Fruit fly (Drosophila melanogaster) ovary, adult (tissue): Measurements from ENCODE around the gene rho-5.
A peak's percentile ranks its signal among the peaks of the same experiment; 100 is the strongest.

Source experiments
- CG17801 ChIP-seq: fragments of 200-800 bp; optimal IDR thresholded peaks from 2 replicates; lab custom pipeline; 2019; ENCODE audit warnings: missing biosample characterization, mild to moderate bottlenecking, missing genetic modification characterization, moderate library complexity; ENCODE audit not compliant: partially characterized antibody

rho-5 gene

DNA sequence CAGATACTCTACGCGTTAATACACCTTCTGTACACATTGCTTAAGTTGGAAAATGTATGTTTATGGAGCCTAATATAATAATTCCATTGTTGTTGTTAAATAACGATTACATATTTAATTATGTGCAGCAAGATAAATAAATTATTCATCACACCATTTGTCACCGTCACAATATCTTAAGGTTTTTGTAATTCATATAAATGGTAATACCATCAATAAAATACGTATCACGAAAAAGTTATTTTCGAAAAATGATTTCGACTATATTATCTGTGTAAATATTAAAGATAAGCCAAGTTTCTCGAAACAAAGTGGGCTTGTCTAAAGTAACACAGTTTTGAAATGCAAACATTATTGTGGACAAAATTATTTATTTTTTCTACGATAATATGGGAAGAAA, 51.5 kb downstream of the rho-5 start, which contains the start of gene CG4995:
Gene CG4995, plus strand, starts transcription at position 301 of the 400 bp plus-strand sequence.
- no peak for TF ChIP-seq CG17801 (GFP tag; lab: Kevin White, UChicago)

DNA sequence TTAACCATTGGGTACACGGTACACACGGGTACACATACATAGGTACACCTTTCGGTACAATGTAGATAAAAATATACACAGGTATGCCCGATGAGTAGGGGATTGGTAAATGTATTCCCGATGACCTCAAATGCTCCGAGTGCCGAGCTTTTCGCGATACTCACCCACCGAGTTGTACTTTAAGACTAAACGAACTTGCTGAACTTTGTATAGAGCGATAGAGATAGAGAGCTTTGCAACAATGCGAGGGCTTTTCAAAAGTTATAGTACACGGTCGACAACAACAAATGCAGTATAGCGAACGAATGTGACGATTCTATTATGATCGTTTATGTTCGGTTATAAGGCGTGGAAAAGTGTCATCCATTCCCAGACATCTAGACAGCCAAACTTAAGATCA, 52.1 kb downstream of the rho-5 start:
- TF ChIP-seq CG17801 (GFP tag; lab: Kevin White, UChicago): peak; percentile 75

DNA sequence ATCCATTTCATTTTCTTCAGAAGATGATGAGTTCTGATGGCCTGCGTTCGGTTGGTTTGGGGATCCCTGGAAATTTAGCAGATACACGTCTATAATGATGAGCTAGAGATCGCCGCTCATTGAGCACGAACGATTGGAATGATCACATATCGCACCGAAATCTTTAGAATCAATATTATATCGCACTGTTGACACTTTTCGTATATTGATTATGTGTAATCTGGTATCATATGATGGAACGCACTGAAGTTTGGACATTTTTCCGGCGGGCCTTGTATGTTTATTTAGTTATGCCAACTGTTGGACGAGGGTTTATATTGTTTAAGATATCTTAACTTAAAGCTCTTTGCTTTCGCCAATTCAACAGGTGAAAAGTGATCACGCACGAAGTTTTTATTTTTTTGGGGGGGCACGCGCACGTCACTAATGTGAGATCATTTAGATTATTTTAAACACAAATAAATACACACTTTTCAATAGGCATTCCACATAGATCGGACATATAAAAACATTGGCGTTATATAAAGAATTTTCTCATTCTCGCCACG, 52.6 kb downstream of the rho-5 start:
- no peak for TF ChIP-seq CG17801 (GFP tag; lab: Kevin White, UChicago)

DNA sequence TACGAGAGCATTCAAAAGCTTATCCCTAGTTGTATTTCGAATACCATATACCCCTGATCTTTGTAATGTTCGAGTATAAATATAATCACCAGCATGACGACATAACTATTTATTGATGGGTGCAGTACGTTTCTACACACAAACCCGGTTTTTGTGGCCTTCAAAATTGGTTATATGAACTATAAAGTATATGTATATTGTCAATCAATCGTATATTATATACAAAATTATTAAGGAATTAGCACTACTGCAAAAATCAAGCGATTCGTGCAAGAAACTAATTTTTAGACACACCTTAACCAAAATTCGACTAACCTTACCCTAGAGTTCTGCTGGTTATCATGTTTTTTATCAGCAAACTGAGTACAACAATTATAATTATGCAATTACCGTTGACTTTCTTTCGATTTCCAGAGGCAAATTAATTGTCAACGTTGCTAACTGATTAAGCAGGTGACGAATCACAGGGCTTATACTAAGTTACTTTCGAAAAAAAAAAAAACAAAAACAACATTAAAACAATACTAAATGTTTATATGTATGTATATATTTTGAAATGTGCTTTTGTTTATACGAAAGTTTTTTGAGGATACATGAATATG, 53.4 kb downstream of the rho-5 start:
- TF ChIP-seq CG17801 (GFP tag; lab: Kevin White, UChicago): no peak
